Worm (Caenorhabditis elegans): ENCODE measurements around the gene Y38F1A.8.

ce11 chrII:12961293-12961692 is 39.4 kb downstream of the Y38F1A.8 start:
- TF ChIP-seq ekl-4 (GFP tag; IDR thresholded peaks at IDR 0.05) = no peak
- no peak for TF ChIP-seq snpc-4 (GFP tag; optimal IDR thresholded peaks at IDR 0.05)
- no peak for TF ChIP-seq snpc-4 (tag; optimal IDR thresholded peaks at IDR 0.05)
- TF ChIP-seq F22D6.2 (tag; optimal IDR thresholded peaks at IDR 0.05) = no peak

Measured in whole organism, young adult.